Worm (Caenorhabditis elegans) whole organism, midembryonic: ENCODE data around the gene ape-1.

Experiments used
- T22C8.4 ChIP-seq: fragments of 200-800 bp; sonication (Bioruptor generic); IDR thresholded peaks from 2 replicates; pipeline ENCODE4 v1.3.6; 2022; ENCODE audit warnings: missing genetic modification characterization, missing compliant biosample characterization
- cog-1 ChIP-seq: sonication (generic microtip); optimal IDR thresholded peaks from 2 replicates; lab custom pipeline; 2016; ENCODE audit warnings: missing genetic modification characterization, missing compliant biosample characterization
- flt-1 ChIP-seq: fragments of 200-800 bp; sonication (Bioruptor generic); IDR thresholded peaks from 2 replicates; pipeline ENCODE4 v1.3.6; 2022; ENCODE audit warnings: missing genetic modification characterization, missing compliant biosample characterization
- klf-2 ChIP-seq: fragments of 200-800 bp; sonication (Bioruptor generic); conservative IDR thresholded peaks from 2 replicates; pipeline ENCODE4 v1.3.6; 2022; ENCODE audit warnings: missing genetic modification reagents, missing genetic modification characterization, missing compliant biosample characterization
- med-1 ChIP-seq: sonication (generic microtip); optimal IDR thresholded peaks from 2 replicates; lab custom pipeline; 2017; ENCODE audit warnings: missing genetic modification characterization, mild to moderate bottlenecking, missing compliant biosample characterization, antibody characterized with exemption, missing genetic modification reagents; ENCODE audit not compliant: insufficient read depth
- ref-1 ChIP-seq: fragments of 200-800 bp; sonication (Bioruptor generic); conservative IDR thresholded peaks from 2 replicates; pipeline ENCODE4 v1.3.6; 2022; ENCODE audit warnings: missing genetic modification reagents, missing genetic modification characterization, missing compliant biosample characterization
- tab-1 ChIP-seq: fragments of 200-800 bp; sonication (Bioruptor generic); IDR thresholded peaks from 2 replicates; pipeline ENCODE4 v1.3.6; 2022; ENCODE audit warnings: missing genetic modification characterization, missing compliant biosample characterization
- ztf-23 ChIP-seq: fragments of 200-800 bp; sonication (Bioruptor generic); IDR thresholded peaks from 2 replicates; pipeline ENCODE4 v1.3.6; 2022; ENCODE audit warnings: missing genetic modification reagents, missing genetic modification characterization, missing compliant biosample characterization
- ztf-29 ChIP-seq: fragments of 200-800 bp; sonication (Bioruptor generic); IDR thresholded peaks from 2 replicates; pipeline ENCODE4 v1.3.6; 2022; ENCODE audit warnings: missing genetic modification reagents, missing genetic modification characterization, missing compliant biosample characterization

ce11 chrV:11711751-11712150 lies 36.0 kb downstream of the ape-1 start:
- no peak for TF ChIP-seq ref-1 (GFP tag; lab: Robert Waterston, UW)
- TF ChIP-seq tab-1 (GFP tag; lab: Robert Waterston, UW) = no peak
- TF ChIP-seq ztf-29 (GFP tag; lab: Robert Waterston, UW) = no peak
- TF ChIP-seq T22C8.4 = no peak
- TF ChIP-seq flt-1 = no peak
- TF ChIP-seq med-1 (GFP tag; lab: Kevin White, UChicago) = no peak
- no peak for TF ChIP-seq klf-2 (GFP tag; lab: Robert Waterston, UW)
- no peak for TF ChIP-seq ztf-23 (GFP tag; lab: Robert Waterston, UW)
- no peak for TF ChIP-seq cog-1 (tag; lab: Kevin White, UChicago)
